Worm (Caenorhabditis elegans) whole organism, L4/young adult: Measurements from ENCODE around the gene sqt-3.
"Not testable (repeated sequence)": the region's sequence is repeated elsewhere in the genome, so short reads cannot be mapped to it uniquely, and the experiment has no call there.

Source experiments
- W03F9.2 ChIP-seq: fragments of 150-350 bp; optimal IDR thresholded peaks from 2 replicates; lab custom pipeline; 2014; ENCODE audit warnings: missing biosample characterization, missing genetic modification characterization
- dao-5 ChIP-seq: sonication (generic microtip); optimal IDR thresholded peaks from 2 replicates; lab custom pipeline; 2016; ENCODE audit warnings: missing genotype, missing genetic modification characterization, moderate library complexity, missing compliant biosample characterization
- him-1 ChIP-seq: sonication (generic microtip); optimal IDR thresholded peaks from 2 replicates; lab custom pipeline; 2016; ENCODE audit warnings: missing genotype, missing genetic modification reagents, missing genetic modification characterization, missing compliant biosample characterization

Gene sqt-3

DNA sequence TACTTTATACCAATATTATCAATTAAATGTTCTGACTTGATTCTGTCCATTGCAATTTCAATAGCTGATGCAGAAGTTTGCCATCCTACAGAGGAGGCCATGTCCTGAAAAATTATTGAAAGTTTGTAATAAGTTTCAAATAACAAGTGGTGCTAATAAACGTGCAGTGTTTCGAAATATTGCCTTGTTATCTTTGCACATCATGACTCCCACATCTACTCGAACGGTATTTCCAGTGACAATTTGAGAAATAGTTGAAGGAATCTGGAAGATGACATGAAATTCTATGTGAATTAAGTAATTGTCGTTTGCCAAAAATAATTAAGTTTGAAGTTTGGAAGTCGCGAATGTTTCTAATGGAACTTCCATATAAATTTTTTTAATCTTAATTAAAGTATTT lies 16.9 kb downstream of the sqt-3 start, which contains the start of gene gcy-13:
gcy-13 (minus strand) TSS at position 101 of the 400 bp plus-strand sequence.
- no peak for TF ChIP-seq dao-5 (tag; lab: Kevin White, UChicago)
- TF ChIP-seq him-1 (tag; lab: Kevin White, UChicago): no peak
- no peak for TF ChIP-seq W03F9.2 (tag; lab: Kevin White, UChicago)

- TF ChIP-seq him-1 (tag; lab: Kevin White, UChicago) (no peak), W03F9.2 (tag; lab: Kevin White, UChicago) (no peak), dao-5 (tag; lab: Kevin White, UChicago) (no peak)
These were observed 18.8 kb downstream of the sqt-3 start, which contains the start of gene F23H12.7 for ce11 chrV:12371386-12371785. TSS of gene F23H12.7 (plus strand) at chrV:12371686.

- not testable (repeated sequence) for TF ChIP-seq W03F9.2, him-1, dao-5 (tag; lab: Kevin White, UChicago)
These were observed 21.7 kb downstream of the sqt-3 start, which contains the start of gene F23H12.10 for ce11 chrV:12374252-12374651. TSS of gene F23H12.10 (minus strand) at chrV:12374263.

DNA sequence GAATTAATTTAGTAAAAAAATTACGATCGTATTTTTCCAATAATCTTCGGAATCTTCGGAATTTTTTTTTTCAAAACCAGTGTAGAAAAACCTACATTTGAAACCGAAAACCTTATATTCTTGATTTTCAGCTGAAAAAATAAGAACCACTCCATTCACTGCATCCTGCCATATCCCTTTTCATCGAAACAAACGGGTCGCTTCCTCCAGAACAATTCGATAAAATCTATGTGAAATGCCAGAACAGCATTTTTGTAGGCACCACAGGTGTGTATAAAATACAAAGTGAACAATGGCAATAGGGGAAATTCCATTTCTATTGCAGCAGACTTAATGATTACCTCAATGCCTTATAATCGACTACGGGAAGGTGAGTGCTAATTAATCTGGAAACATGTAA lies 24.7 kb downstream of the sqt-3 start, which contains the start of gene K01D12.1:
K01D12.1 (plus strand) TSS at position 301 of the 400 bp plus-strand sequence.
- TF ChIP-seq W03F9.2 (tag; lab: Kevin White, UChicago): no peak
- no peak for TF ChIP-seq dao-5 (tag; lab: Kevin White, UChicago)

DNA sequence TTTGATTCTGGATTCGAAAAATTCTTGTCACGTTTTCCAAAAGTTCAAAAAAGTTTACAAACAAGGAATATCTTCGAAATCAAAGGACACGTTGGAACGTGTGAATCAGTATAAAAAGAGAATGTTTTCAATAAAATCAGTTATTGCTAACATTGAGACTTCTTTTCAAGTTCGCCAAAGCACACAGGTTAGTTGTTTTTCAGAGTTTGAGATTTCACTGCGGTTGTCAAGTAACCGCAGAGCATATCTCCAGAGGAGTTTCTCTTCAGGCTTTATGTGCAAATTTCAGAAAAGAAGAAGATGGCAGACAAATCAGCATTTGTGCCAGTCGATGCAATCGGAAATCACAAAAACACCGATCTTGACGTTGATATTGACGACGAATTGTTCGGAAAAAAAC lies 33.6 kb downstream of the sqt-3 start, which contains the start of gene K01D12.15:
K01D12.15 (plus strand) TSS at position 301 of the 400 bp plus-strand sequence.
- TF ChIP-seq dao-5 (tag; lab: Kevin White, UChicago): no peak
- no peak for TF ChIP-seq him-1 (tag; lab: Kevin White, UChicago)
- no peak for TF ChIP-seq W03F9.2 (tag; lab: Kevin White, UChicago)

ce11 chrV:12395699-12396098 lies 43.2 kb downstream of the sqt-3 start, which contains the start of gene twk-14:
TSS of gene twk-14 (minus strand) at chrV:12395706.
- TF ChIP-seq W03F9.2 (tag; lab: Kevin White, UChicago) (no peak), him-1 (tag; lab: Kevin White, UChicago) (no peak), dao-5 (tag; lab: Kevin White, UChicago) (no peak)

DNA sequence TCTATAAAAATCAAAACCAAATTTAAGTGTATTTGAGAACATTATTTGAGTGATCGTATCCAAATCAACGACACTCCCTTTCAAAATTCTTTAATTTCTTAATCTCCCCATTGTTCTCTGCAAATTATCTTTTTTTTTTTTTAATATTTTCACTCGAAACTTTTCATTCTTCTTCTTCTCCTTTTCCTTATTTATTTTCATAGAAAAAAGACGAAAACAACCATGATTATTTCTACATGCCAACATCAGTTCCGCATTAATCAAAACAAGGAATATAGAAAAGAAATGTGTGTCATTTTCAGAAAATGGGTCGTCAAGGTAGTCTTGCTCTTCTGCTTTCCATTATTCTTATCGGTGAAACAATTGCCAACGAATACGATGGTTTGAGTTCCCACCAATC lies 45.0 kb downstream of the sqt-3 start, which contains the start of gene K01D12.5:
K01D12.5 (plus strand) TSS at position 301 of the 400 bp plus-strand sequence.
- no peak for TF ChIP-seq dao-5 (tag; lab: Kevin White, UChicago)
- TF ChIP-seq him-1 (tag; lab: Kevin White, UChicago): no peak
- TF ChIP-seq W03F9.2 (tag; lab: Kevin White, UChicago): no peak

ce11 chrV:12400677-12401236 lies 48.2 kb downstream of the sqt-3 start, which contains the start of the genes K01D12.20 and miga-1:
TSS of gene K01D12.20 (minus strand) at chrV:12400814.
TSS of gene miga-1 (minus strand) at chrV:12400859.
- no peak for TF ChIP-seq dao-5 (tag; lab: Kevin White, UChicago)
- TF ChIP-seq him-1 (tag; lab: Kevin White, UChicago): no peak
- TF ChIP-seq W03F9.2 (tag; lab: Kevin White, UChicago): no peak

DNA sequence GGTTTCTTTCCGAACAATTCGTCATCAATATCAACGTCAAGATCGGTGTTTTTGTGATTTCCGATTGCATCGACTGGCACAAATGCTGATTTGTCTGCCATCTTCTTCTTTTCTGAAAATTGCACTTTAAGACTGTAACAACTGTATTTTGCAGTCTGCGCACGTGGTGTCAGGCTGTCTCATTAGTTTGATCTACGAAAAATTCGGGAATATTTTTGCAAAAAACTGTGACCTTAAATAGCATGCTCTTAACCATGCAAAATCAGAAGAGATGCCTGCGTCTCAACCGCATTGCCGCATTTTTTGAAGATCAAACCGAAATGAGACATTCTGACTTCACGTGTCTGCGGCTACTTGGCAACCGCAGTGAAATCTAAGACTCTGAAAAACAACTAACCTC lies 48.8 kb downstream of the sqt-3 start, which contains the start of gene K01D12.7:
K01D12.7 (minus strand) TSS at position 101 of the 400 bp plus-strand sequence.
- TF ChIP-seq dao-5 (tag; lab: Kevin White, UChicago): no peak
- TF ChIP-seq W03F9.2 (tag; lab: Kevin White, UChicago): no peak
- no peak for TF ChIP-seq him-1 (tag; lab: Kevin White, UChicago)

DNA sequence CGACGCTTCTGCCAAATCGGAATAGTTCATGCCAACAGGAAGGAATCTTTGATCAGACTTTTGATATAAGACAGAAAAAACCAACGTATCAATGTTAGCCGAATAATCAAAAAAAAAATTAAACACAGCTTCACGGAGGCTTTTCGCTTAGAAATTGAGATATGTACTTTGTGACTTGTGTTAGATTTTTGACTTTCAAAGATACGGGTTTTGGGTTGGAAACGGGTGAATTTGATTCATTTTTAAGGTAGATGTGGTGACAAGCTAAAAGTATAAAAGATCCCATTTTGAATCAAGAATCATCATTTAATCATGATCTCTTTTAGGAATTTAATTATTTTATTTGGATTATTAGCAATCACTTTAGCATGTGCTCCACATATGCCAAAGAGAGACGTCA lies 49.8 kb downstream of the sqt-3 start, which contains the start of gene K01D12.8:
K01D12.8 (plus strand) TSS at position 301 of the 400 bp plus-strand sequence.
- no peak for TF ChIP-seq W03F9.2 (tag; lab: Kevin White, UChicago)
- TF ChIP-seq dao-5 (tag; lab: Kevin White, UChicago): no peak
- no peak for TF ChIP-seq him-1 (tag; lab: Kevin White, UChicago)
